Fruit fly (Drosophila melanogaster) whole organism, embryonic: ENCODE data around the gene CG11726.

ENCODE experiments used
- Bgb ChIP-seq: fragments of 200-800 bp; sonication (Bioruptor generic); IDR thresholded peaks from 2 replicates; pipeline ENCODE4 v1.3.6; 2022; ENCODE audit warnings: missing biosample characterization, missing genetic modification characterization; ENCODE audit not compliant: partially characterized antibody
- C15 ChIP-seq: fragments of 200-800 bp; sonication (Bioruptor generic); IDR thresholded peaks from 3 replicates; pipeline ENCODE4 v1.3.6; 2022; ENCODE audit warnings: missing biosample characterization, missing genetic modification characterization
- CG10366 ChIP-seq: fragments of 200-800 bp; sonication (Bioruptor generic); IDR thresholded peaks from 2 replicates; pipeline ENCODE4 v1.3.6; 2022; ENCODE audit warnings: missing biosample characterization, missing genetic modification characterization
- CG10431 ChIP-seq: fragments of 200-800 bp; sonication (Bioruptor generic); optimal IDR thresholded peaks from 3 replicates; lab custom pipeline; 2018; ENCODE audit warnings: missing biosample characterization, mild to moderate bottlenecking, missing genetic modification characterization
- CG11093 ChIP-seq: fragments of 200-800 bp; sonication (Bioruptor generic); IDR thresholded peaks from 3 replicates; pipeline ENCODE4 v1.3.6; 2022; ENCODE audit warnings: missing biosample characterization, missing genetic modification characterization
- CG12236 ChIP-seq: fragments of 200-800 bp; sonication (Bioruptor generic); optimal IDR thresholded peaks from 2 replicates; lab custom pipeline; 2016; ENCODE audit warnings: missing biosample characterization, missing genetic modification characterization
- CG12769 ChIP-seq: fragments of 200-800 bp; sonication (Bioruptor generic); optimal IDR thresholded peaks from 2 replicates; lab custom pipeline; 2019; ENCODE audit warnings: missing biosample characterization, mild to moderate bottlenecking, missing genetic modification characterization, moderate library complexity
- CG14667 ChIP-seq: fragments of 200-800 bp; sonication (Bioruptor generic); IDR thresholded peaks from 2 replicates; pipeline ENCODE4 v1.3.6; 2022; ENCODE audit warnings: missing biosample characterization, missing genetic modification characterization
- CG14860 ChIP-seq: fragments of 200-800 bp; sonication (Bioruptor generic); IDR thresholded peaks from 3 replicates; pipeline ENCODE4 v1.3.6; 2022; ENCODE audit warnings: missing biosample characterization, missing genetic modification characterization; ENCODE audit not compliant: partially characterized antibody
- CG17359 ChIP-seq: fragments of 200-800 bp; sonication (Bioruptor generic); optimal IDR thresholded peaks from 3 replicates; lab custom pipeline; 2018; ENCODE audit warnings: missing biosample characterization, mild to moderate bottlenecking, missing genetic modification characterization, moderate library complexity
- CG1792 ChIP-seq: fragments of 200-800 bp; sonication (Bioruptor generic); optimal IDR thresholded peaks from 2 replicates; lab custom pipeline; 2016; ENCODE audit warnings: missing biosample characterization, missing genetic modification characterization
- CG2199 ChIP-seq: fragments of 200-800 bp; sonication (Bioruptor generic); IDR thresholded peaks from 3 replicates; pipeline ENCODE4 v1.3.6; 2022; ENCODE audit warnings: missing biosample characterization, missing genetic modification characterization
- CG30403 ChIP-seq: fragments of 200-800 bp; sonication (Bioruptor generic); optimal IDR thresholded peaks from 3 replicates; lab custom pipeline; 2016; ENCODE audit warnings: missing biosample characterization, missing genetic modification characterization
- CG3407 ChIP-seq: fragments of 200-800 bp; sonication (Bioruptor generic); optimal IDR thresholded peaks from 2 replicates; lab custom pipeline; 2018; ENCODE audit warnings: missing biosample characterization, mild to moderate bottlenecking, missing genetic modification characterization
- CG4854 ChIP-seq: fragments of 200-800 bp; sonication (Bioruptor generic); optimal IDR thresholded peaks from 2 replicates; lab custom pipeline; 2016; ENCODE audit warnings: missing biosample characterization, missing genetic modification characterization, inconsistent platforms
- CG6765 ChIP-seq: fragments of 200-800 bp; sonication (Bioruptor generic); optimal IDR thresholded peaks from 3 replicates; lab custom pipeline; 2017; ENCODE audit warnings: missing biosample characterization, mild to moderate bottlenecking, missing genetic modification characterization
- CG6813 ChIP-seq: fragments of 200-800 bp; sonication (Bioruptor generic); optimal IDR thresholded peaks from 2 replicates; lab custom pipeline; 2017; ENCODE audit warnings: missing biosample characterization, missing genetic modification characterization, mild to moderate bottlenecking, moderate library complexity, missing genetic modification reagents
- CG7786 ChIP-seq: fragments of 200-800 bp; sonication (Bioruptor generic); optimal IDR thresholded peaks from 2 replicates; lab custom pipeline; 2016; ENCODE audit warnings: missing biosample characterization, missing genetic modification characterization
- CG7928 ChIP-seq: fragments of 200-800 bp; sonication (Bioruptor generic); optimal IDR thresholded peaks from 2 replicates; lab custom pipeline; 2017; ENCODE audit warnings: missing biosample characterization, mild to moderate bottlenecking, missing genetic modification characterization
- Doc2 ChIP-seq: fragments of 200-800 bp; sonication (Bioruptor generic); IDR thresholded peaks from 2 replicates; pipeline ENCODE4 v1.3.6; 2022; ENCODE audit warnings: missing biosample characterization, missing genetic modification characterization
- E2f1 ChIP-seq: fragments of 200-800 bp; sonication (Bioruptor generic); IDR thresholded peaks from 2 replicates; pipeline ENCODE4 v1.3.6; 2022; ENCODE audit warnings: missing biosample characterization, missing genetic modification characterization
- ERR ChIP-seq: fragments of 200-800 bp; sonication (Bioruptor generic); optimal IDR thresholded peaks from 2 replicates; lab custom pipeline; 2016; ENCODE audit warnings: missing biosample characterization, missing genetic modification characterization
- Eip74EF ChIP-seq, 2 experiments: fragments of 200-800 bp in 1 of 2; fragments of >200 bp in 1 of 2; sonication (Bioruptor generic) in 1 of 2; optimal IDR thresholded peaks; 2 replicates each; lab custom pipeline; 2017 to 2019; ENCODE audit warnings: missing biosample characterization in 2 of 2, missing genetic modification characterization in 2 of 2, mild to moderate bottlenecking in 1 of 2, moderate library complexity in 1 of 2
- H2.0 ChIP-seq: fragments of 200-800 bp; sonication (Bioruptor generic); IDR thresholded peaks from 2 replicates; pipeline ENCODE4 v1.3.6; 2022; ENCODE audit warnings: missing biosample characterization, missing genetic modification characterization
- Hey ChIP-seq: fragments of 200-800 bp; sonication (Bioruptor generic); optimal IDR thresholded peaks from 3 replicates; lab custom pipeline; 2018; ENCODE audit warnings: missing biosample characterization, mild to moderate bottlenecking, missing genetic modification characterization
- Mad ChIP-seq: fragments of 200-800 bp; sonication (Bioruptor generic); optimal IDR thresholded peaks from 2 replicates; lab custom pipeline; 2016; ENCODE audit warnings: missing biosample characterization, missing genetic modification characterization
- Max ChIP-seq: fragments of 200-800 bp; sonication (Bioruptor generic); optimal IDR thresholded peaks from 2 replicates; lab custom pipeline; 2016; ENCODE audit warnings: missing biosample characterization, mild to moderate bottlenecking, missing genetic modification characterization
- NfI ChIP-seq: fragments of 200-800 bp; sonication (Bioruptor generic); optimal IDR thresholded peaks from 3 replicates; lab custom pipeline; 2018; ENCODE audit warnings: missing biosample characterization, mild to moderate bottlenecking, missing genetic modification characterization, moderate library complexity
- PHDP ChIP-seq: fragments of 200-800 bp; sonication (Bioruptor generic); optimal IDR thresholded peaks from 3 replicates; lab custom pipeline; 2018; ENCODE audit warnings: missing biosample characterization, mild to moderate bottlenecking, missing genetic modification characterization, moderate library complexity
- Poxn ChIP-seq: fragments of 200-800 bp; sonication (Bioruptor generic); IDR thresholded peaks from 2 replicates; pipeline ENCODE4 v1.3.6; 2022; ENCODE audit warnings: missing biosample characterization, missing genetic modification characterization
- Scr ChIP-seq: fragments of 200-800 bp; sonication (Bioruptor generic); IDR thresholded peaks from 2 replicates; pipeline ENCODE4 v1.3.6; 2022; ENCODE audit warnings: missing biosample characterization, missing genetic modification characterization; ENCODE audit not compliant: partially characterized antibody
- Xrp1 ChIP-seq: fragments of 200-800 bp; sonication (Bioruptor generic); IDR thresholded peaks from 2 replicates; pipeline ENCODE4 v1.3.6; 2022; ENCODE audit warnings: missing biosample characterization, missing genetic modification characterization
- cad ChIP-seq: fragments of >200 bp; optimal IDR thresholded peaks from 2 replicates; lab custom pipeline; 2017; ENCODE audit warnings: missing biosample characterization, missing genetic modification characterization
- crc ChIP-seq: fragments of 200-800 bp; sonication (Bioruptor generic); optimal IDR thresholded peaks from 2 replicates; lab custom pipeline; 2016; ENCODE audit warnings: missing biosample characterization, missing genetic modification characterization
- dimm ChIP-seq: fragments of 200-800 bp; sonication (Bioruptor generic); IDR thresholded peaks from 2 replicates; pipeline ENCODE4 v1.3.6; 2022; ENCODE audit warnings: missing biosample characterization, missing genetic modification characterization
- ftz-f1 ChIP-seq: fragments of 200-800 bp; sonication (Bioruptor generic); optimal IDR thresholded peaks from 2 replicates; lab custom pipeline; 2016; ENCODE audit warnings: missing biosample characterization, missing genetic modification characterization
- grau ChIP-seq: fragments of 200-800 bp; optimal IDR thresholded peaks from 3 replicates; lab custom pipeline; 2019; ENCODE audit warnings: missing biosample characterization, mild to moderate bottlenecking, missing genetic modification characterization, moderate library complexity
- gsb ChIP-seq: fragments of 200-800 bp; sonication (Bioruptor generic); IDR thresholded peaks from 2 replicates; pipeline ENCODE4 v1.3.6; 2022; ENCODE audit warnings: missing biosample characterization, missing genetic modification characterization
- h ChIP-seq: fragments of >200 bp; optimal IDR thresholded peaks from 2 replicates; lab custom pipeline; 2017
- hbn ChIP-seq: fragments of 200-800 bp; sonication (Bioruptor generic); IDR thresholded peaks from 2 replicates; pipeline ENCODE4 v1.3.6; 2022; ENCODE audit warnings: missing biosample characterization, missing genetic modification characterization; ENCODE audit not compliant: partially characterized antibody
- hkb ChIP-seq, 2 experiments: fragments of 200-800 bp in 1 of 2; fragments of >200 bp in 1 of 2; sonication (Bioruptor generic) in 1 of 2; IDR thresholded peaks in 1 of 2; optimal IDR thresholded peaks in 1 of 2; 2 replicates each; pipeline versions ENCODE4 v1.3.6 to Lab custom; 2017 to 2022; ENCODE audit warnings: missing biosample characterization in 1 of 2, missing genetic modification characterization in 1 of 2
- jing ChIP-seq: fragments of 200-800 bp; sonication (Bioruptor generic); optimal IDR thresholded peaks from 2 replicates; lab custom pipeline; 2018; ENCODE audit warnings: missing biosample characterization, mild to moderate bottlenecking, missing genetic modification characterization
- lab ChIP-seq: fragments of 200-800 bp; sonication (Bioruptor generic); optimal IDR thresholded peaks from 3 replicates; lab custom pipeline; 2017; ENCODE audit warnings: missing biosample characterization, missing genetic modification characterization, mild to moderate bottlenecking, moderate library complexity, missing genetic modification reagents
- peb ChIP-seq: fragments of 200-800 bp; sonication (Bioruptor generic); IDR thresholded peaks from 2 replicates; pipeline ENCODE4 v1.3.6; 2022; ENCODE audit warnings: missing biosample characterization, missing genetic modification characterization
- phol ChIP-seq: fragments of 200-800 bp; sonication (Bioruptor generic); optimal IDR thresholded peaks from 3 replicates; lab custom pipeline; 2018; ENCODE audit warnings: missing biosample characterization, mild to moderate bottlenecking, missing genetic modification characterization, moderate library complexity
- sc ChIP-seq, 3 experiments: fragments of >200 bp in 2 of 3; fragments of 200-800 bp in 1 of 3; sonication (Bioruptor generic) in 1 of 3; optimal IDR thresholded peaks; 2 replicates in 2 of 3; 3 replicates in 1 of 3; lab custom pipeline; 2017; ENCODE audit warnings: mild to moderate bottlenecking in 1 of 3, missing biosample characterization in 1 of 3, missing genetic modification characterization in 1 of 3, missing genetic modification reagents in 1 of 3
- slou ChIP-seq: fragments of 200-800 bp; sonication (Bioruptor generic); optimal IDR thresholded peaks from 3 replicates; lab custom pipeline; 2016; ENCODE audit warnings: missing biosample characterization, missing genetic modification characterization
- trem ChIP-seq: fragments of 200-800 bp; optimal IDR thresholded peaks from 3 replicates; lab custom pipeline; 2019; ENCODE audit warnings: missing biosample characterization, mild to moderate bottlenecking, missing genetic modification characterization, moderate library complexity
- zfh2 ChIP-seq: fragments of 200-800 bp; sonication (Bioruptor generic); optimal IDR thresholded peaks from 2 replicates; lab custom pipeline; 2016; ENCODE audit warnings: missing biosample characterization, missing genetic modification characterization

Gene CG11726

dm6 chr3L:11418041-11418674, 23.7 kb downstream of the CG11726 start (continued):
- TF ChIP-seq jing (GFP tag; lab: Kevin White, UChicago) (peak; percentile 93), Max (peak; percentile 89), E2f1 (GFP tag; lab: Robert Waterston, UW) (peak; percentile 93), Scr (no peak), Mad (peak; percentile 90), ERR (GFP tag; lab: Kevin White, UChicago) (peak; percentile 72), CG10431 (GFP tag; lab: Kevin White, UChicago) (peak; percentile 82), CG10366 (GFP tag; lab: Robert Waterston, UW) (peak; percentile 98), CG14667 (GFP tag; lab: Robert Waterston, UW) (peak; percentile 91), PHDP (tag; lab: Kevin White, UChicago) (peak; percentile 93), gsb (peak; percentile 80), CG30403 (GFP tag; lab: Kevin White, UChicago) (peak; percentile 86), NfI (GFP tag; lab: Kevin White, UChicago) (peak; percentile 88), dimm (GFP tag; lab: Robert Waterston, UW) (peak; percentile 96), slou (peak; percentile 68), CG6813 (peak; percentile 90), Doc2 (GFP tag; lab: Robert Waterston, UW) (peak; percentile 91), peb (GFP tag; lab: Robert Waterston, UW) (peak; percentile 91), CG12236 (GFP tag; lab: Kevin White, UChicago) (peak; percentile 50), cad (GFP tag; lab: Kevin White, UChicago) (no peak), Poxn (GFP tag; lab: Robert Waterston, UW) (peak; percentile 63; the same call in 1 of the 2 replicates), CG4854 (peak; percentile 76), Hey (tag; lab: Kevin White, UChicago) (peak; percentile 56), CG17359 (tag; lab: Kevin White, UChicago) (peak; percentile 96), hkb (optimal IDR thresholded peaks at IDR 0.05; lab: Kevin White, UChicago) (no peak), hkb (GFP tag; IDR thresholded peaks at IDR 0.05; lab: Robert Waterston, UW) (peak; percentile 98), h (lab: Kevin White, UChicago) (no peak), CG7928 (GFP tag; lab: Kevin White, UChicago) (peak; percentile 53), CG6765 (peak; percentile 61), ftz-f1 (GFP tag; lab: Kevin White, UChicago) (no peak), Xrp1 (peak; percentile 97), sc (optimal IDR thresholded peaks at IDR 0.05; lab: Kevin White, UChicago) (no peak), sc (GFP tag; optimal IDR thresholded peaks at IDR 0.05; lab: Kevin White, UChicago) (peak; percentile 89), CG3407 (GFP tag; lab: Kevin White, UChicago) (peak; percentile 86), CG11093 (GFP tag; lab: Robert Waterston, UW) (peak; percentile 90), CG14860 (no peak), CG12769 (peak; percentile 94), CG2199 (peak; percentile 84), C15 (GFP tag; lab: Robert Waterston, UW) (peak; percentile 76; the same call in 2 of the 3 replicates), trem (tag; lab: Kevin White, UChicago) (peak; percentile 94), Eip74EF (GFP tag; optimal IDR thresholded peaks at IDR 0.05; lab: Kevin White, UChicago) (peak in 1 of 2 experiments; percentile 93), zfh2 (GFP tag; lab: Kevin White, UChicago) (peak; percentile 54), crc (GFP tag; lab: Kevin White, UChicago) (peak; percentile 74), phol (peak; percentile 98), lab (peak; percentile 90), grau (tag; lab: Kevin White, UChicago) (peak; percentile 100), H2.0 (GFP tag; lab: Robert Waterston, UW) (peak; percentile 98), CG1792 (peak; percentile 67), hbn (no peak), Bgb (GFP tag; lab: Robert Waterston, UW) (no peak), CG7786 (GFP tag; lab: Kevin White, UChicago) (peak; percentile 91)
